Worm (Caenorhabditis elegans) whole organism, late embryonic: ENCODE measurements around the gene dcaf-13.

Experiments used
- C08G9.2 ChIP-seq: sonication (generic microtip); optimal IDR thresholded peaks from 2 replicates; lab custom pipeline; 2016; ENCODE audit warnings: mild to moderate bottlenecking, missing genetic modification characterization, moderate library complexity, missing compliant biosample characterization
- C38D4.7 ChIP-seq: fragments of 200-800 bp; sonication (Bioruptor generic); optimal IDR thresholded peaks from 2 replicates; lab custom pipeline; 2018; ENCODE audit warnings: mild to moderate bottlenecking, missing genetic modification characterization, moderate library complexity, missing compliant biosample characterization
- T23F11.4 ChIP-seq: fragments of 200-800 bp; sonication (Bioruptor generic); optimal IDR thresholded peaks from 2 replicates; lab custom pipeline; 2018; ENCODE audit warnings: mild to moderate bottlenecking, missing genetic modification characterization, missing compliant biosample characterization
- Y22D7AL.16 ChIP-seq: sonication (generic microtip); optimal IDR thresholded peaks from 2 replicates; lab custom pipeline; 2016; ENCODE audit warnings: missing genetic modification characterization, missing compliant biosample characterization
- ahr-1 ChIP-seq: sonication (generic microtip); optimal IDR thresholded peaks from 2 replicates; lab custom pipeline; 2016; ENCODE audit warnings: missing genetic modification characterization, missing compliant biosample characterization
- ama-1 ChIP-seq: fragments of 150-350 bp; optimal IDR thresholded peaks from 2 replicates; lab custom pipeline; 2014
- ceh-14 ChIP-seq: sonication (generic microtip); optimal IDR thresholded peaks from 2 replicates; lab custom pipeline; 2016; ENCODE audit warnings: missing genotype, missing genetic modification characterization, missing compliant biosample characterization
- ceh-18 ChIP-seq: sonication (generic microtip); optimal IDR thresholded peaks from 2 replicates; lab custom pipeline; 2016; ENCODE audit warnings: missing genetic modification characterization, missing compliant biosample characterization
- ceh-19 ChIP-seq: fragments of 200-800 bp; sonication (Bioruptor generic); optimal IDR thresholded peaks from 2 replicates; lab custom pipeline; 2018; ENCODE audit warnings: mild to moderate bottlenecking, missing genetic modification characterization, missing compliant biosample characterization
- ceh-2 ChIP-seq: sonication (generic microtip); optimal IDR thresholded peaks from 2 replicates; lab custom pipeline; 2016; ENCODE audit warnings: missing genotype, missing genetic modification characterization, missing compliant biosample characterization
- ceh-24 ChIP-seq: sonication (generic microtip); optimal IDR thresholded peaks from 2 replicates; lab custom pipeline; 2016; ENCODE audit warnings: mild to moderate bottlenecking, missing genetic modification characterization, missing compliant biosample characterization
- ceh-31 ChIP-seq: sonication (generic microtip); optimal IDR thresholded peaks from 2 replicates; lab custom pipeline; 2016; ENCODE audit warnings: missing genetic modification characterization, missing compliant biosample characterization
- ceh-34 ChIP-seq: sonication (generic microtip); optimal IDR thresholded peaks from 2 replicates; lab custom pipeline; 2016; ENCODE audit warnings: mild to moderate bottlenecking, missing genetic modification characterization, missing compliant biosample characterization
- ceh-45 ChIP-seq: fragments of 200-800 bp; sonication (Bioruptor generic); IDR thresholded peaks from 2 replicates; pipeline ENCODE4 v1.3.6; 2022; ENCODE audit warnings: missing genetic modification reagents, missing genetic modification characterization, missing compliant biosample characterization
- ceh-48 ChIP-seq: sonication (generic microtip); optimal IDR thresholded peaks from 2 replicates; lab custom pipeline; 2016; ENCODE audit warnings: missing genetic modification characterization, inconsistent platforms, missing compliant biosample characterization
- ceh-6 ChIP-seq: fragments of 200-800 bp; sonication (Bioruptor generic); optimal IDR thresholded peaks from 2 replicates; lab custom pipeline; 2018; ENCODE audit warnings: mild to moderate bottlenecking, missing genetic modification characterization, missing compliant biosample characterization
- ceh-9 ChIP-seq: sonication (generic microtip); optimal IDR thresholded peaks from 2 replicates; lab custom pipeline; 2016; ENCODE audit warnings: mild to moderate bottlenecking, missing genetic modification characterization, inconsistent platforms, missing compliant biosample characterization
- dmd-4 ChIP-seq: sonication (generic microtip); optimal IDR thresholded peaks from 2 replicates; lab custom pipeline; 2016; ENCODE audit warnings: borderline replicate concordance, missing genetic modification characterization, missing compliant biosample characterization
- dve-1 ChIP-seq: sonication (generic microtip); optimal IDR thresholded peaks from 2 replicates; lab custom pipeline; 2017; ENCODE audit warnings: antibody characterized with exemption, mild to moderate bottlenecking, missing genetic modification characterization, missing compliant biosample characterization
- elt-2 ChIP-seq: sonication (generic microtip); optimal IDR thresholded peaks from 2 replicates; lab custom pipeline; 2016; ENCODE audit warnings: missing genetic modification reagents, missing genetic modification characterization, missing compliant biosample characterization
- elt-4 ChIP-seq: sonication (generic microtip); optimal IDR thresholded peaks from 2 replicates; lab custom pipeline; 2016; ENCODE audit warnings: missing genetic modification characterization, missing compliant biosample characterization
- ets-4 ChIP-seq: sonication (generic microtip); optimal IDR thresholded peaks from 2 replicates; lab custom pipeline; 2016; ENCODE audit warnings: missing genetic modification characterization, missing compliant biosample characterization
- eyg-1 ChIP-seq: sonication (generic microtip); optimal IDR thresholded peaks from 2 replicates; lab custom pipeline; 2016; ENCODE audit warnings: missing genotype, missing genetic modification characterization, missing compliant biosample characterization
- fax-1 ChIP-seq: sonication (generic microtip); optimal IDR thresholded peaks from 2 replicates; lab custom pipeline; 2016; ENCODE audit warnings: missing genotype, missing genetic modification characterization, missing compliant biosample characterization
- fkh-10 ChIP-seq: fragments of 150-350 bp; optimal IDR thresholded peaks from 2 replicates; lab custom pipeline; 2014; ENCODE audit warnings: missing biosample characterization, missing genetic modification reagents, missing genetic modification characterization
- fkh-6 ChIP-seq: sonication (generic microtip); optimal IDR thresholded peaks from 2 replicates; lab custom pipeline; 2016; ENCODE audit warnings: missing genetic modification characterization, missing compliant biosample characterization
- hlh-13 ChIP-seq: fragments of 200-800 bp; sonication (Bioruptor generic); optimal IDR thresholded peaks from 2 replicates; lab custom pipeline; 2018; ENCODE audit warnings: mild to moderate bottlenecking, missing genetic modification characterization, missing compliant biosample characterization
- hlh-15 ChIP-seq: sonication (generic microtip); optimal IDR thresholded peaks from 2 replicates; lab custom pipeline; 2016; ENCODE audit warnings: missing genetic modification characterization, missing compliant biosample characterization
- hlh-30 ChIP-seq: sonication (generic microtip); optimal IDR thresholded peaks from 2 replicates; lab custom pipeline; 2017; ENCODE audit warnings: antibody characterized with exemption, missing genetic modification characterization, missing compliant biosample characterization; ENCODE audit not compliant: insufficient read depth
- hlh-6 ChIP-seq: sonication (generic microtip); optimal IDR thresholded peaks from 2 replicates; lab custom pipeline; 2016; ENCODE audit warnings: missing genotype, missing genetic modification characterization, missing compliant biosample characterization
- hlh-8 ChIP-seq: sonication (generic microtip); optimal IDR thresholded peaks from 2 replicates; lab custom pipeline; 2016; ENCODE audit warnings: missing genotype, missing genetic modification characterization, missing compliant biosample characterization
- lim-6 ChIP-seq: sonication (generic microtip); optimal IDR thresholded peaks from 2 replicates; lab custom pipeline; 2016; ENCODE audit warnings: missing genetic modification characterization, missing compliant biosample characterization
- lin-11 ChIP-seq: fragments of 200-800 bp; sonication (Bioruptor generic); optimal IDR thresholded peaks from 2 replicates; lab custom pipeline; 2018; ENCODE audit warnings: mild to moderate bottlenecking, missing genetic modification characterization, missing compliant biosample characterization
- mec-3 ChIP-seq: sonication (generic microtip); optimal IDR thresholded peaks from 2 replicates; lab custom pipeline; 2016; ENCODE audit warnings: borderline replicate concordance, missing genetic modification characterization, missing compliant biosample characterization
- nhr-11 ChIP-seq: fragments of 150-350 bp; optimal IDR thresholded peaks from 2 replicates; lab custom pipeline; 2014; ENCODE audit warnings: missing biosample characterization, missing genetic modification characterization
- nhr-232 ChIP-seq: sonication (generic microtip); optimal IDR thresholded peaks from 2 replicates; lab custom pipeline; 2016; ENCODE audit warnings: missing genetic modification characterization, missing compliant biosample characterization
- odd-2 ChIP-seq: sonication (generic microtip); optimal IDR thresholded peaks from 2 replicates; lab custom pipeline; 2017; ENCODE audit warnings: antibody characterized with exemption, mild to moderate bottlenecking, missing genetic modification characterization, missing compliant biosample characterization
- pag-3 ChIP-seq: sonication (generic microtip); optimal IDR thresholded peaks from 2 replicates; lab custom pipeline; 2016; ENCODE audit warnings: missing compliant biosample characterization, missing genetic modification characterization, borderline replicate concordance
- pax-1 ChIP-seq: fragments of 150-350 bp; optimal IDR thresholded peaks from 2 replicates; lab custom pipeline; 2014; ENCODE audit warnings: missing biosample characterization, missing genetic modification characterization
- pha-4 ChIP-seq: fragments of 150-350 bp; optimal IDR thresholded peaks from 2 replicates; lab custom pipeline; 2018; ENCODE audit warnings: missing biosample characterization, missing genetic modification reagents, missing genetic modification characterization
- pqm-1 ChIP-seq: sonication (generic microtip); optimal IDR thresholded peaks from 2 replicates; lab custom pipeline; 2016; ENCODE audit warnings: missing genetic modification characterization, missing compliant biosample characterization
- pros-1 ChIP-seq: fragments of 150-350 bp; optimal IDR thresholded peaks from 2 replicates; lab custom pipeline; 2014; ENCODE audit warnings: missing biosample characterization, missing genetic modification reagents, missing genetic modification characterization
- sdc-2 ChIP-seq: sonication (generic microtip); optimal IDR thresholded peaks from 2 replicates; lab custom pipeline; 2016; ENCODE audit warnings: missing genotype, missing genetic modification characterization, missing compliant biosample characterization
- sox-2 ChIP-seq: fragments of 200-800 bp; sonication (Bioruptor generic); IDR thresholded peaks from 2 replicates; pipeline ENCODE4 v1.3.6; 2022; ENCODE audit warnings: missing genetic modification reagents, missing genetic modification characterization, missing compliant biosample characterization
- sox-4 ChIP-seq: sonication (generic microtip); optimal IDR thresholded peaks from 2 replicates; lab custom pipeline; 2017; ENCODE audit warnings: mild to moderate bottlenecking, missing genetic modification characterization, inconsistent platforms, missing compliant biosample characterization
- syd-9 ChIP-seq: sonication (generic microtip); optimal IDR thresholded peaks from 2 replicates; lab custom pipeline; 2016; ENCODE audit warnings: mild to moderate bottlenecking, missing genetic modification characterization, moderate library complexity, missing compliant biosample characterization
- tbx-2 ChIP-seq: sonication (generic microtip); optimal IDR thresholded peaks from 2 replicates; lab custom pipeline; 2016; ENCODE audit warnings: missing genetic modification characterization, missing compliant biosample characterization
- tbx-7 ChIP-seq: sonication (generic microtip); optimal IDR thresholded peaks from 2 replicates; lab custom pipeline; 2016; ENCODE audit warnings: missing genotype, missing genetic modification characterization, missing compliant biosample characterization
- ttx-3 ChIP-seq: sonication (generic microtip); optimal IDR thresholded peaks from 2 replicates; lab custom pipeline; 2016; ENCODE audit warnings: missing genetic modification reagents, missing genetic modification characterization, missing compliant biosample characterization
- unc-42 ChIP-seq: sonication (generic microtip); optimal IDR thresholded peaks from 2 replicates; lab custom pipeline; 2016; ENCODE audit warnings: missing genotype, missing genetic modification characterization, missing compliant biosample characterization
- zip-5 ChIP-seq: sonication (generic microtip); optimal IDR thresholded peaks from 2 replicates; lab custom pipeline; 2016; ENCODE audit warnings: missing genetic modification characterization, missing compliant biosample characterization
- ztf-16 ChIP-seq: sonication (generic microtip); optimal IDR thresholded peaks from 2 replicates; lab custom pipeline; 2017; ENCODE audit warnings: missing genetic modification characterization, missing compliant biosample characterization

Gene dcaf-13

ce11 chrII:4376295-4377172 lies 48.2 kb downstream of the dcaf-13 start, which contains the start of gene ntl-2:
ntl-2 (minus strand) TSS chrII:4376465.
- TF ChIP-seq zip-5 (tag; lab: Kevin White, UChicago) (no peak), nhr-11 (no peak), tbx-2 (tag; lab: Kevin White, UChicago) (peak; percentile 88), elt-2 (tag; lab: Kevin White, UChicago) (peak; percentile 93), sox-2 (peak; percentile 54; the same call in 1 of the 2 replicates), ceh-48 (tag; lab: Kevin White, UChicago) (peak; percentile 84), sdc-2 (tag; lab: Kevin White, UChicago) (peak; percentile 62), syd-9 (tag; lab: Kevin White, UChicago) (no peak), ceh-45 (GFP tag; lab: Robert Waterston, UW) (no peak), pros-1 (tag; lab: Kevin White, UChicago) (peak; percentile 89), C38D4.7 (GFP tag; lab: Kevin White, UChicago) (peak; percentile 57), pha-4 (no peak), ceh-31 (tag; lab: Kevin White, UChicago) (peak; percentile 86), pqm-1 (tag; lab: Kevin White, UChicago) (no peak), eyg-1 (tag; lab: Kevin White, UChicago) (peak; percentile 5), pax-1 (tag; lab: Kevin White, UChicago) (peak; percentile 67), unc-42 (peak; percentile 0), sox-4 (tag; lab: Kevin White, UChicago) (peak; percentile 52), hlh-15 (tag; lab: Kevin White, UChicago) (no peak), C08G9.2 (peak; percentile 51), mec-3 (tag; lab: Kevin White, UChicago) (no peak), ahr-1 (tag; lab: Kevin White, UChicago) (no peak), ceh-34 (peak; percentile 76), ceh-19 (peak; percentile 87), ceh-9 (tag; lab: Kevin White, UChicago) (no peak), odd-2 (tag; lab: Kevin White, UChicago) (no peak), ets-4 (tag; lab: Kevin White, UChicago) (peak; percentile 75), hlh-13 (GFP tag; lab: Kevin White, UChicago) (peak; percentile 52), ceh-2 (tag; lab: Kevin White, UChicago) (no peak), ceh-24 (tag; lab: Kevin White, UChicago) (no peak), tbx-7 (tag; lab: Kevin White, UChicago) (no peak), ttx-3 (tag; lab: Kevin White, UChicago) (no peak), hlh-30 (tag; lab: Kevin White, UChicago) (peak; percentile 92), hlh-6 (tag; lab: Kevin White, UChicago) (no peak), dmd-4 (tag; lab: Kevin White, UChicago) (no peak), ceh-14 (peak; percentile 60), fkh-10 (GFP tag; lab: Kevin White, UChicago) (no peak), dve-1 (tag; lab: Kevin White, UChicago) (peak; percentile 85), fax-1 (peak; percentile 3), ceh-6 (GFP tag; lab: Kevin White, UChicago) (peak; percentile 68), pag-3 (no peak), ama-1 (no peak), lim-6 (no peak), nhr-232 (tag; lab: Kevin White, UChicago) (no peak), lin-11 (tag; lab: Kevin White, UChicago) (peak; percentile 41), ztf-16 (tag; lab: Kevin White, UChicago) (peak; percentile 64), fkh-6 (tag; lab: Kevin White, UChicago) (peak; percentile 75), elt-4 (tag; lab: Kevin White, UChicago) (no peak), Y22D7AL.16 (tag; lab: Kevin White, UChicago) (peak; percentile 43), hlh-8 (no peak), T23F11.4 (peak; percentile 86), ceh-18 (tag; lab: Kevin White, UChicago) (peak; percentile 90)
